Fruit fly (Drosophila melanogaster): ENCODE measurements around the gene gcm2.

DNA sequence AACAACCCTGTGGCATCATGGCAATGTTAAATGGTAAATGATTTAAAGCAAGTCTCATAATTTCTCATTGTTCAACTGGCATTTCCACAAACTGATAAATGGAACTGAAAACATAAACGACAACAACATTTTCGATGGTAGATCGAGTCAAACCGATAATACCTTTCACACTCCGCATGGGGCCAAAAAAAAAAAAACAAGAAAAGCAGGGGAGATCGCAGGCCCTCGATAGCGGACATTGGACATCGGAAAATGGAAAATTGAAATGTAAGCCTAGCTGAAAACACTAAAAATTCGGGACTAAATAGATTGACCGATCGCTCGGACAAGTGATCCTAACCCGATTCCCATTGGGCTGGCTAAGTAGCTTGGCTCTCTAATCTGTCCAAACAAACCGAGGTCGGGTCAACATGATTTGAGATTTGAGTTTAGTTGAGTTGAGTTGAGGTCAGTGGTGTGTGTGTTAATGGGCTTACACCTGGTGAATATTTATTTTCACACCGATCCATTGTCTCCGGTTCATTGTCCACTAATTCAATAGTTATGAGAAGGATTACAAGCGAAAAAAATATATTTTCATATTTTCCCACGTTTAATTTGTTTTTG, 24.2 kb upstream of the gcm2 start:
- TF ChIP-seq EcR (GFP tag; optimal IDR thresholded peaks at IDR 0.05) (no peak), Dll (optimal IDR thresholded peaks at IDR 0.05) (no peak), psq (optimal IDR thresholded peaks at IDR 0.05) (no peak), pan (optimal IDR thresholded peaks at IDR 0.05) (no peak), usp (GFP tag; optimal IDR thresholded peaks at IDR 0.05) (no peak)

Measured in whole organism.